In genomic region chrV:6879490-6879889, ce11 we compare ENCODE assay signal across 1 worm cellular context.
A peak's percentile ranks its signal among the peaks of the same experiment; 100 is the strongest.
TF ChIP-seq lines count a peak whose summit lies in the region.

No protein-coding gene starts in this region.

TF ChIP-seq in whole organism, L4 larva, 104 proteins besides CTCF, POLR2A, EP300 and RAD21 (continued from another document):
- TF ChIP-seq gei-8 (GFP tag; optimal IDR thresholded peaks at IDR 0.05; lab: Kevin White, UChicago) (no peak), madf-5 (GFP tag; IDR thresholded peaks at IDR 0.05; lab: Robert Waterston, UW) (no peak), mxl-3 (GFP tag; optimal IDR thresholded peaks at IDR 0.05; lab: Kevin White, UChicago) (peak; percentile 77), dve-1 (tag; optimal IDR thresholded peaks at IDR 0.05; lab: Kevin White, UChicago; ENCODE audit: insufficient read depth) (peak; percentile 4), dmd-8 (GFP tag; IDR thresholded peaks at IDR 0.05; lab: Robert Waterston, UW) (no peak), mep-1 (tag; optimal IDR thresholded peaks at IDR 0.05; lab: Kevin White, UChicago) (peak; percentile 80), daf-12 (tag; optimal IDR thresholded peaks at IDR 0.05; lab: Kevin White, UChicago) (no peak), nhr-11 (tag; optimal IDR thresholded peaks at IDR 0.05; lab: Kevin White, UChicago) (peak; percentile 44), lin-1 (GFP tag; IDR thresholded peaks at IDR 0.05; lab: Robert Waterston, UW) (no peak), T26A8.4 (GFP tag; IDR thresholded peaks at IDR 0.05; lab: Robert Waterston, UW) (peak; percentile 38; the same call in 1 of the 2 replicates), dmd-9 (GFP tag; IDR thresholded peaks at IDR 0.05; lab: Robert Waterston, UW) (no peak), zip-2 (tag; optimal IDR thresholded peaks at IDR 0.05; lab: Kevin White, UChicago) (no peak), madf-9 (GFP tag; conservative IDR thresholded peaks at IDR 0.05; lab: Robert Waterston, UW) (0 out of 2 replicates have a peak, but pooled peaks have one; percentile 3), ama-1 (optimal IDR thresholded peaks at IDR 0.05; lab: Kevin White, UChicago) (no peak), mes-2 (tag; optimal IDR thresholded peaks at IDR 0.05; lab: Kevin White, UChicago; ENCODE audit: poor library complexity, severe bottlenecking) (peak; percentile 60), F10B5.3 (tag; optimal IDR thresholded peaks at IDR 0.05; lab: Kevin White, UChicago) (no peak), nhr-42 (GFP tag; IDR thresholded peaks at IDR 0.05; lab: Robert Waterston, UW) (no peak), php-3 (GFP tag; IDR thresholded peaks at IDR 0.05; lab: Robert Waterston, UW) (no peak), saeg-2 (GFP tag; IDR thresholded peaks at IDR 0.05; lab: Robert Waterston, UW) (no peak), attf-4 (tag; optimal IDR thresholded peaks at IDR 0.05; lab: Kevin White, UChicago) (no peak), ceh-82 (tag; optimal IDR thresholded peaks at IDR 0.05; lab: Kevin White, UChicago) (no peak), vab-7 (GFP tag; IDR thresholded peaks at IDR 0.05; lab: Robert Waterston, UW) (no peak), nhr-25 (tag; optimal IDR thresholded peaks at IDR 0.05; lab: Kevin White, UChicago; ENCODE audit: borderline replicate concordance, insufficient read depth) (peak; percentile 78), tag-97 (GFP tag; IDR thresholded peaks at IDR 0.05; lab: Robert Waterston, UW) (no peak), hlh-30 (tag; optimal IDR thresholded peaks at IDR 0.05; lab: Kevin White, UChicago; ENCODE audit: insufficient read depth) (peak; percentile 52), ctbp-1 (GFP tag; IDR thresholded peaks at IDR 0.05; lab: Robert Waterston, UW) (peak; percentile 82), fos-1 (tag; optimal IDR thresholded peaks at IDR 0.05; lab: Kevin White, UChicago) (no peak), Y105C5A.15 (GFP tag; IDR thresholded peaks at IDR 0.05; lab: Robert Waterston, UW) (no peak), ceh-62 (tag; optimal IDR thresholded peaks at IDR 0.05; lab: Kevin White, UChicago) (no peak), dpl-1 (GFP tag; optimal IDR thresholded peaks at IDR 0.05; lab: Kevin White, UChicago) (no peak), pqm-1 (tag; optimal IDR thresholded peaks at IDR 0.05; lab: Kevin White, UChicago) (no peak), F49E8.2 (tag; optimal IDR thresholded peaks at IDR 0.05; lab: Kevin White, UChicago; ENCODE audit: borderline replicate concordance) (no peak), cey-2 (tag; optimal IDR thresholded peaks at IDR 0.05; lab: Kevin White, UChicago; ENCODE audit: borderline replicate concordance, insufficient read depth) (no peak), duxl-1 (tag; optimal IDR thresholded peaks at IDR 0.05; lab: Kevin White, UChicago; ENCODE audit: poor library complexity) (no peak), Y5F2A.4 (GFP tag; optimal IDR thresholded peaks at IDR 0.05; lab: Kevin White, UChicago) (no peak), skn-1 (tag; optimal IDR thresholded peaks at IDR 0.05; lab: Kevin White, UChicago) (no peak), dmd-6 (GFP tag; IDR thresholded peaks at IDR 0.05; lab: Robert Waterston, UW) (peak; percentile 40; the same call in 1 of the 2 replicates), Y48G9A.11 (GFP tag; IDR thresholded peaks at IDR 0.05; lab: Robert Waterston, UW) (no peak), ZK546.5 (tag; optimal IDR thresholded peaks at IDR 0.05; lab: Kevin White, UChicago) (no peak), nhr-76 (tag; optimal IDR thresholded peaks at IDR 0.05; lab: Kevin White, UChicago) (no peak), lir-3 (tag; optimal IDR thresholded peaks at IDR 0.05; lab: Kevin White, UChicago) (no peak), zip-11 (GFP tag; IDR thresholded peaks at IDR 0.05; lab: Robert Waterston, UW) (no peak), hlh-11 (tag; optimal IDR thresholded peaks at IDR 0.05; lab: Kevin White, UChicago) (peak; percentile 79), nhr-6 (tag; optimal IDR thresholded peaks at IDR 0.05; lab: Kevin White, UChicago) (peak; percentile 14)
